Fruit fly (Drosophila melanogaster): ENCODE data around the gene RanBP3.

Gene RanBP3

dm6 chr3R:23709508-23710208 lies 43.0 kb downstream of the RanBP3 start, which contains the start of gene CG10301 (continued):
- TF ChIP-seq CG10462 (GFP tag; optimal IDR thresholded peaks at IDR 0.05), result peak; percentile 43
- TF ChIP-seq CG8388 (GFP tag; optimal IDR thresholded peaks at IDR 0.05), result peak; percentile 65
- peak; percentile 42 for TF ChIP-seq jing (GFP tag; optimal IDR thresholded peaks at IDR 0.05)
- peak; percentile 84 for TF ChIP-seq ara (GFP tag; IDR thresholded peaks at IDR 0.05)
- no peak for TF ChIP-seq da (GFP tag; optimal IDR thresholded peaks at IDR 0.05)
- no peak for TF ChIP-seq D (optimal IDR thresholded peaks at IDR 0.05)
- TF ChIP-seq D (GFP tag; optimal IDR thresholded peaks at IDR 0.05), result peak; percentile 61
- TF ChIP-seq Trl (optimal IDR thresholded peaks at IDR 0.05), result no peak
- peak; percentile 12 for TF ChIP-seq Trl (GFP tag; optimal IDR thresholded peaks at IDR 0.05)
- no peak for TF ChIP-seq Neu2 (GFP tag; optimal IDR thresholded peaks at IDR 0.05; ENCODE audit: borderline replicate concordance)
- peak; percentile 25 for TF ChIP-seq odd (GFP tag; optimal IDR thresholded peaks at IDR 0.05)
- no peak for TF ChIP-seq hkb (optimal IDR thresholded peaks at IDR 0.05)
- TF ChIP-seq hkb (GFP tag; IDR thresholded peaks at IDR 0.05), result peak; percentile 55; the same call in 1 of the 2 replicates
- TF ChIP-seq lmd (GFP tag; IDR thresholded peaks at IDR 0.05), result peak; percentile 62
- TF ChIP-seq stwl (tag; optimal IDR thresholded peaks at IDR 0.05), result peak; percentile 21
- TF ChIP-seq CG8924 (tag; optimal IDR thresholded peaks at IDR 0.05), result peak; percentile 68
- peak; percentile 41 for TF ChIP-seq CG8089 (GFP tag; optimal IDR thresholded peaks at IDR 0.05)
- TF ChIP-seq ranshi (GFP tag; IDR thresholded peaks at IDR 0.05), result peak; percentile 68
- peak; percentile 29 for TF ChIP-seq CG6813 (GFP tag; optimal IDR thresholded peaks at IDR 0.05)
- no peak for TF ChIP-seq gcm (GFP tag; optimal IDR thresholded peaks at IDR 0.05)
- peak; percentile 56 for TF ChIP-seq CG1233 (GFP tag; optimal IDR thresholded peaks at IDR 0.05)
- peak; percentile 32 for TF ChIP-seq CG18599 (GFP tag; optimal IDR thresholded peaks at IDR 0.05)
- TF ChIP-seq dysf (GFP tag; IDR thresholded peaks at IDR 0.05), result peak; percentile 62; the same call in 2 of the 3 replicates
- peak; percentile 13 for TF ChIP-seq mam (GFP tag; optimal IDR thresholded peaks at IDR 0.05)
- peak; percentile 51 for TF ChIP-seq CG14441 (GFP tag; IDR thresholded peaks at IDR 0.05)
- peak; percentile 66 for TF ChIP-seq Ssrp (tag; optimal IDR thresholded peaks at IDR 0.05)
- TF ChIP-seq Fer3 (tag; optimal IDR thresholded peaks at IDR 0.05), result peak; percentile 8
- no peak for TF ChIP-seq Elba2 (GFP tag; optimal IDR thresholded peaks at IDR 0.05)
- peak; percentile 50; the same call in 1 of the 2 replicates for TF ChIP-seq onecut (GFP tag; IDR thresholded peaks at IDR 0.05)
- TF ChIP-seq BtbVII (GFP tag; optimal IDR thresholded peaks at IDR 0.05), result no peak
- peak; percentile 43; the same call in 1 of the 2 replicates for TF ChIP-seq Ptx1 (GFP tag; IDR thresholded peaks at IDR 0.05)
- peak; percentile 71 for TF ChIP-seq sens-2 (GFP tag; IDR thresholded peaks at IDR 0.05)
- TF ChIP-seq z (GFP tag; IDR thresholded peaks at IDR 0.05), result no peak
- TF ChIP-seq CG10267 (tag; optimal IDR thresholded peaks at IDR 0.05), result peak; percentile 67
- TF ChIP-seq crc (GFP tag; optimal IDR thresholded peaks at IDR 0.05), result no peak
- TF ChIP-seq CG10979 (tag; optimal IDR thresholded peaks at IDR 0.05), result peak; percentile 82
- TF ChIP-seq ssp (GFP tag; IDR thresholded peaks at IDR 0.05), result peak; percentile 36; the same call in 1 of the 2 replicates
- TF ChIP-seq CG16863 (GFP tag; optimal IDR thresholded peaks at IDR 0.05), result peak; percentile 26
- no peak for TF ChIP-seq zen2 (GFP tag; IDR thresholded peaks at IDR 0.05; ENCODE audit: partially characterized antibody)
- no peak for TF ChIP-seq CG6765 (GFP tag; optimal IDR thresholded peaks at IDR 0.05)
- peak; percentile 52 for TF ChIP-seq esg (GFP tag; conservative IDR thresholded peaks at IDR 0.05)
- peak; percentile 76 for TF ChIP-seq gem (tag; optimal IDR thresholded peaks at IDR 0.05)
- peak; percentile 26 for TF ChIP-seq CG17186 (GFP tag; optimal IDR thresholded peaks at IDR 0.05)
- TF ChIP-seq HLH3B (GFP tag; IDR thresholded peaks at IDR 0.05), result peak; percentile 43; the same call in 1 of the 2 replicates
- TF ChIP-seq CG15696 (tag; optimal IDR thresholded peaks at IDR 0.05), result peak; percentile 89
- TF ChIP-seq NC2β (GFP tag; optimal IDR thresholded peaks at IDR 0.05), result peak; percentile 54
- TF ChIP-seq Gsc (GFP tag; IDR thresholded peaks at IDR 0.05), result peak; percentile 25; the same call in 1 of the 2 replicates
- peak; percentile 79 for TF ChIP-seq nau (GFP tag; optimal IDR thresholded peaks at IDR 0.05)
- TF ChIP-seq CG17359 (tag; optimal IDR thresholded peaks at IDR 0.05), result peak; percentile 64
- TF ChIP-seq pros (GFP tag; optimal IDR thresholded peaks at IDR 0.05), result no peak
